Worm (Caenorhabditis elegans) whole organism, young adult: Measurements from ENCODE around the gene F09G8.7.

Experiments
- D2030.7 ChIP-seq: fragments of 200-800 bp; sonication (Bioruptor generic); IDR thresholded peaks from 2 replicates; pipeline ENCODE4 v1.3.6; 2022; ENCODE audit warnings: missing genetic modification reagents, missing genetic modification characterization, missing compliant biosample characterization
- ccch-3 ChIP-seq: fragments of 200-800 bp; sonication (Bioruptor generic); optimal IDR thresholded peaks from 2 replicates; lab custom pipeline; 2018; ENCODE audit warnings: mild to moderate bottlenecking, missing genetic modification characterization, missing compliant biosample characterization
- ceh-40 ChIP-seq: fragments of 200-800 bp; sonication (Bioruptor generic); IDR thresholded peaks from 2 replicates; pipeline ENCODE4 v1.3.6; 2022; ENCODE audit warnings: missing genetic modification characterization, missing compliant biosample characterization
- hlh-12 ChIP-seq: sonication (generic microtip); optimal IDR thresholded peaks from 2 replicates; lab custom pipeline; 2016; ENCODE audit warnings: missing genetic modification characterization, missing compliant biosample characterization
- rcor-1 ChIP-seq: fragments of 200-800 bp; sonication (Bioruptor generic); IDR thresholded peaks from 2 replicates; pipeline ENCODE4 v1.3.6; 2022; ENCODE audit warnings: missing genetic modification reagents, missing genetic modification characterization, missing compliant biosample characterization
- sea-2 ChIP-seq: fragments of 200-800 bp; sonication (Bioruptor generic); IDR thresholded peaks from 2 replicates; pipeline ENCODE4 v1.3.6; 2022; ENCODE audit warnings: missing genetic modification characterization, missing compliant biosample characterization
- zim-3 ChIP-seq: sonication (generic microtip); optimal IDR thresholded peaks from 2 replicates; lab custom pipeline; 2017; ENCODE audit warnings: mild to moderate bottlenecking, missing genetic modification characterization, moderate library complexity, missing compliant biosample characterization

DNA sequence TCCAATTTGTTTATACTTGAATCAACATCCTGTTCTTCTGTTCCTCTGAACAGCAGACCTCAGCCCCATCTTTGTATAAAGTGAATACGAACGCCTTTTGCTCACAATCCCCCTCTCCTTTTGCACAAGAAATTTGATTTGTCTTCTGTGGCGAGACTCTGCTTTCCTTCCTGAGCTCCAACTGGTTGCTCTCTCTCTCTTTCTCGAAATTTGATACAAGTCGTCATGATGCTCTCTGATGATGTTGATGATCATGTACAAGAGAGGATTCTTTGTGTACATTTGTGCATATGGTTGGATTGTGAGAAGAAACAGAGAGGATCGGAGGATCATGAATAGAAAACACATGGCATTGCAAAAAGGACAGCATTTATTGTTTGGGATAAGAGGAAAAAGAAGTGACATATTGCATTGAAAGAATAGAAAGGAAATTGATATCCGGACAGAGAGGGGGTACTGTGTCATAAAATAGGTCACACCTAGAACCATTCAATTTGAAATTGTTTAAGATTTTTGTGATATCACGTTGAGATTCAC, 32.8 kb upstream of the F09G8.7 start:
- TF ChIP-seq rcor-1 (GFP tag; lab: Robert Waterston, UW) (no peak), hlh-12 (tag; lab: Kevin White, UChicago) (no peak), ceh-40 (GFP tag; lab: Robert Waterston, UW) (no peak), ccch-3 (GFP tag; lab: Kevin White, UChicago) (no peak), D2030.7 (GFP tag; lab: Robert Waterston, UW) (no peak), sea-2 (GFP tag; lab: Robert Waterston, UW) (no peak), zim-3 (tag; lab: Kevin White, UChicago) (no peak)
